Fruit fly (Drosophila melanogaster): ENCODE data around the gene Ir7e.

The Ir7e gene

DNA sequence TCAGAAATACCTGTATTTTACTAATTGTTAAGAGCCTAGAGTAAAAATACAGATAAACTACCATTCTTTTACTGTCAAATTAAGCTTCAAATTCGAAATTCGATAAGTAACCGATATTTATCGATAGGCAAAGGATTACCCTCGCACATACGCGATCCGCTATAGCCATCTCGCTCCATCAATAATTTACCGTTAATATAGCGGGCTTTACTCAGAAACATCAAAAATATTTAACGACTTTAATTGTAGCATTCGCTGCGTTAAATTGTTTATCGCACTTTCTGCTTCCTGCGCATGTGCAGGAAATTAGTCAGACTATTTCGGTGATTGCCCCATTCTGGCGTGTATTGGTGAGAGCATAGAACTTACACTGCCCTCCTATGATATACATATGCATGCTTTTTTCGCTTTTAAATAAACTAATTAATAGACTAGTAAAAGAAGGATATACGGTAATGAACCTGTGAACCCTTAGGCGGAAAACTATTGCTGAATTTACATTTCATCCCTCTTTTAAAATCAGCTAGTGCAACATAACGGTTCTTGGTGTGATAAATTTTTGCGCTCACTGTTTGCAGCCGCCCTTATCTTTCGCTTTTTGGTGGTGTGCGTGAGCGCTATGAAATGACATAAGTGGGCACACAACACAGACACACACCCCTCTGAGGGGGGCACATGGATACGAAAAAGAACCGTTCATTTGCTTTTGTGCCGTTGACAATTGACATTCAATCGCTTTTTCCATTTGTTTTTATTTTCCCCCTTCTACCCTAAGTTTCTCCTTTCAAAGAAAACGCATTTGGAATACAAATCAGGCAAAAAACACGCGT lies 27.0 kb upstream of the Ir7e start, which contains the start of the genes dpr14 and spidey (continued):
- TF ChIP-seq al (GFP tag; IDR thresholded peaks at IDR 0.05) (peak; percentile 88), CG14050 (GFP tag; IDR thresholded peaks at IDR 0.05) (peak; percentile 81), chif (GFP tag; optimal IDR thresholded peaks at IDR 0.05) (peak; percentile 80 to 87), danr (GFP tag; IDR thresholded peaks at IDR 0.05) (peak; percentile 84), CG2199 (GFP tag; IDR thresholded peaks at IDR 0.05) (peak; percentile 62; the same call in 1 of the 3 replicates), CG9797 (GFP tag; optimal IDR thresholded peaks at IDR 0.05) (peak; percentile 22), CG42726 (GFP tag; IDR thresholded peaks at IDR 0.05; ENCODE audit: partially characterized antibody) (no peak), CG6813 (GFP tag; optimal IDR thresholded peaks at IDR 0.05) (peak; percentile 92), Bdp1 (GFP tag; optimal IDR thresholded peaks at IDR 0.05) (peak; percentile 62), bbx (GFP tag; IDR thresholded peaks at IDR 0.05; ENCODE audit: partially characterized antibody) (no peak), CG10462 (GFP tag; optimal IDR thresholded peaks at IDR 0.05) (peak; percentile 62), CG31365 (tag; optimal IDR thresholded peaks at IDR 0.05) (peak; percentile 80), CG4617 (GFP tag; optimal IDR thresholded peaks at IDR 0.05; ENCODE audit: borderline replicate concordance) (peak; percentile 60), croc (GFP tag; conservative IDR thresholded peaks at IDR 0.05) (peak; percentile 75), sc (optimal IDR thresholded peaks at IDR 0.05) (no peak), sc (GFP tag; optimal IDR thresholded peaks at IDR 0.05) (peak; percentile 67), dmrt11E (tag; optimal IDR thresholded peaks at IDR 0.05) (peak; percentile 73), ro (GFP tag; IDR thresholded peaks at IDR 0.05) (peak; percentile 42; the same call in 1 of the 2 replicates), trh (GFP tag; optimal IDR thresholded peaks at IDR 0.05) (peak; percentile 33), lab (GFP tag; optimal IDR thresholded peaks at IDR 0.05) (peak; percentile 96), Hey (tag; optimal IDR thresholded peaks at IDR 0.05) (peak; percentile 67), CG7271 (tag; optimal IDR thresholded peaks at IDR 0.05) (no peak), sug (tag; optimal IDR thresholded peaks at IDR 0.05) (peak; percentile 95), Adf1 (GFP tag; IDR thresholded peaks at IDR 0.05) (peak; percentile 83; the same call in 1 of the 2 replicates), B-H2 (GFP tag; optimal IDR thresholded peaks at IDR 0.05) (peak; percentile 90), exex (tag; optimal IDR thresholded peaks at IDR 0.05) (peak; percentile 80), CG12942 (GFP tag; optimal IDR thresholded peaks at IDR 0.05) (peak; percentile 74), Dp (GFP tag; optimal IDR thresholded peaks at IDR 0.05) (peak; percentile 55), CG31224 (GFP tag; IDR thresholded peaks at IDR 0.05) (peak; percentile 80), Side (GFP tag; optimal IDR thresholded peaks at IDR 0.05) (peak; percentile 87), gt (GFP tag; IDR thresholded peaks at IDR 0.05) (peak; percentile 49; the same call in 1 of the 2 replicates), klu (GFP tag; IDR thresholded peaks at IDR 0.05) (peak; percentile 77), org-1 (GFP tag; optimal IDR thresholded peaks at IDR 0.05) (peak; percentile 89), psq (GFP tag; optimal IDR thresholded peaks at IDR 0.05) (peak; percentile 49), CG8924 (tag; optimal IDR thresholded peaks at IDR 0.05) (peak; percentile 93), fu2 (GFP tag; optimal IDR thresholded peaks at IDR 0.05) (peak; percentile 89), CG4404 (GFP tag; IDR thresholded peaks at IDR 0.05) (peak; percentile 69), prd (optimal IDR thresholded peaks at IDR 0.05) (no peak), prd (GFP tag; IDR thresholded peaks at IDR 0.05) (peak; percentile 93), Trl (optimal IDR thresholded peaks at IDR 0.05) (peak in 1 of 2 experiments; percentile 19), Trl (GFP tag; optimal IDR thresholded peaks at IDR 0.05) (peak; percentile 87), CkIIα-i1 (GFP tag; IDR thresholded peaks at IDR 0.05) (peak; percentile 36; the same call in 1 of the 2 replicates), Mes4 (GFP tag; optimal IDR thresholded peaks at IDR 0.05) (peak; percentile 79), C15 (GFP tag; IDR thresholded peaks at IDR 0.05) (peak; percentile 71; the same call in 1 of the 3 replicates), Dbx (GFP tag; IDR thresholded peaks at IDR 0.05) (peak; percentile 90), tna (GFP tag; IDR thresholded peaks at IDR 0.05; ENCODE audit: partially characterized antibody) (no peak), CG3995 (GFP tag; optimal IDR thresholded peaks at IDR 0.05) (peak; percentile 55), tin (GFP tag; optimal IDR thresholded peaks at IDR 0.05) (peak; percentile 86), nerfin-2 (GFP tag; IDR thresholded peaks at IDR 0.05; ENCODE audit: partially characterized antibody) (0 out of 2 replicates have a peak, but pooled peaks have one; percentile 23)
